Fruit fly (Drosophila melanogaster): ENCODE results near the gene pns.

pns gene

dm6 chr3L:1569162-1569965 lies 32.4 kb downstream of the pns start, which contains the start of gene Tmep (continued):
- TF ChIP-seq fd3F (GFP tag; optimal IDR thresholded peaks at IDR 0.05) = no peak
- peak; percentile 42 for TF ChIP-seq kni (GFP tag; optimal IDR thresholded peaks at IDR 0.05)
- TF ChIP-seq Med (GFP tag) = peak; percentile 44
- no peak for TF ChIP-seq CG2889 (GFP tag; IDR thresholded peaks at IDR 0.05)
- TF ChIP-seq aop (GFP tag; IDR thresholded peaks at IDR 0.05) = no peak
- no peak for TF ChIP-seq CG18262 (tag; optimal IDR thresholded peaks at IDR 0.05)
- 0 out of 3 replicates have a peak, but pooled peaks have one; percentile 15 for TF ChIP-seq CG16813 (GFP tag; IDR thresholded peaks at IDR 0.05; ENCODE audit: partially characterized antibody)
- TF ChIP-seq CG34376 (GFP tag; optimal IDR thresholded peaks at IDR 0.05) = peak; percentile 53
- peak; percentile 14 for TF ChIP-seq BtbVII (GFP tag; optimal IDR thresholded peaks at IDR 0.05)
- TF ChIP-seq Dbx (GFP tag; IDR thresholded peaks at IDR 0.05) = 0 out of 3 replicates have a peak, but pooled peaks have one; percentile 26
- peak; percentile 72; the same call in 2 of the 4 replicates for TF ChIP-seq chinmo (GFP tag; IDR thresholded peaks at IDR 0.05; ENCODE audit: partially characterized antibody)
- TF ChIP-seq CG34422 (GFP tag; IDR thresholded peaks at IDR 0.05) = 0 out of 3 replicates have a peak, but pooled peaks have one; percentile 22
- no peak for TF ChIP-seq CG6175 (GFP tag; IDR thresholded peaks at IDR 0.05)
- TF ChIP-seq HLHmδ (GFP tag; optimal IDR thresholded peaks at IDR 0.05) = peak; percentile 15
- peak; percentile 8 for TF ChIP-seq MTF-1 (GFP tag; optimal IDR thresholded peaks at IDR 0.05; ENCODE audit: borderline replicate concordance)
- TF ChIP-seq CG7839 (tag; optimal IDR thresholded peaks at IDR 0.05) = no peak
- no peak for TF ChIP-seq tna (GFP tag; IDR thresholded peaks at IDR 0.05; ENCODE audit: partially characterized antibody)
- peak; percentile 17 for TF ChIP-seq Fer1 (GFP tag; optimal IDR thresholded peaks at IDR 0.05)
- no peak for TF ChIP-seq sob (GFP tag; IDR thresholded peaks at IDR 0.05)
- TF ChIP-seq MESR4 (GFP tag; optimal IDR thresholded peaks at IDR 0.05) = peak; percentile 74
- no peak for TF ChIP-seq Taf1 (GFP tag; IDR thresholded peaks at IDR 0.05)
- TF ChIP-seq CG6854 (GFP tag; optimal IDR thresholded peaks at IDR 0.05) = peak; percentile 27

dm6 chr3L:1569966-1570276 lies 33.0 kb downstream of the pns start:
- TF ChIP-seq psq (GFP tag; optimal IDR thresholded peaks at IDR 0.05) (peak; percentile 63), CG17385 (GFP tag; optimal IDR thresholded peaks at IDR 0.05) (peak; percentile 81), chinmo (GFP tag; IDR thresholded peaks at IDR 0.05; ENCODE audit: partially characterized antibody) (0 out of 4 replicates have a peak, but pooled peaks have one; percentile 16), CG3281 (GFP tag; optimal IDR thresholded peaks at IDR 0.05) (no peak), kah (GFP tag; optimal IDR thresholded peaks at IDR 0.05) (peak; percentile 54), Elba2 (GFP tag; optimal IDR thresholded peaks at IDR 0.05) (peak; percentile 7), sr (GFP tag; IDR thresholded peaks at IDR 0.05) (no peak), crp (GFP tag; optimal IDR thresholded peaks at IDR 0.05) (peak in 1 of 2 experiments; percentile 15), MBD-R2 (GFP tag; IDR thresholded peaks at IDR 0.05) (peak; percentile 18; the same call in 1 of the 2 replicates), scrt (GFP tag; optimal IDR thresholded peaks at IDR 0.05) (peak; percentile 81), crol (GFP tag; IDR thresholded peaks at IDR 0.05) (peak; percentile 30; the same call in 1 of the 2 replicates), exex (tag; optimal IDR thresholded peaks at IDR 0.05) (peak; percentile 22), repo (GFP tag; optimal IDR thresholded peaks at IDR 0.05) (no peak)

DNA sequence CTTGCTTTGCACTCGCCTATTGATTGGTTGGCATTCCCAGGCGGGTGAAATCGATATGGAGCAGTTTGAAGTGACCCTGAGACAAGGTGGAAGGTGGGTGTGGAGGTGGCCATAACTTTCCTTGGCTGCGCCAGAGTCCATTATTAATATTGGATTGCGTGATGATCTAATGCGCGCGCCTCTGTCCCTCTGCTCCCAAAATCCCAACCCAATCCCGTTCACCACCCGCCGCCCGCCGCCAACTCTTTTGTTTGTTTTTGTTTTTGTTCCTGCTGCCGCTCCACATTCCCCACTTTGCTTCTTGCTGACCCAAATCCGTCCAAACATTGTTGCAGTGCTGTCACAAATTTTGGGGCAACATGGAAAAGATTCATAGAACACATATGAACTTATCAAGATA lies 34.1 kb downstream of the pns start:
- TF ChIP-seq amos (GFP tag; IDR thresholded peaks at IDR 0.05; ENCODE audit: partially characterized antibody) (no peak), CG17385 (GFP tag; optimal IDR thresholded peaks at IDR 0.05) (peak; percentile 6), ems (GFP tag; optimal IDR thresholded peaks at IDR 0.05) (no peak), p53 (GFP tag; optimal IDR thresholded peaks at IDR 0.05) (no peak), CG3163 (GFP tag; optimal IDR thresholded peaks at IDR 0.05) (no peak), NfI (GFP tag; optimal IDR thresholded peaks at IDR 0.05) (no peak), Taf1 (GFP tag; IDR thresholded peaks at IDR 0.05) (no peak), so (GFP tag; IDR thresholded peaks at IDR 0.05) (peak; percentile 68; the same call in 2 of the 3 replicates), dimm (GFP tag; IDR thresholded peaks at IDR 0.05) (no peak), CG16813 (GFP tag; IDR thresholded peaks at IDR 0.05; ENCODE audit: partially characterized antibody) (no peak), sna (GFP tag; IDR thresholded peaks at IDR 0.05; ENCODE audit: partially characterized antibody) (no peak), Hr51 (GFP tag; optimal IDR thresholded peaks at IDR 0.05) (no peak), BtbVII (GFP tag; optimal IDR thresholded peaks at IDR 0.05) (no peak), kni (GFP tag; optimal IDR thresholded peaks at IDR 0.05) (no peak), CG14710 (tag; optimal IDR thresholded peaks at IDR 0.05) (no peak), z (GFP tag; IDR thresholded peaks at IDR 0.05) (0 out of 3 replicates have a peak, but pooled peaks have one; percentile 55), Pdp1 (GFP tag; optimal IDR thresholded peaks at IDR 0.05) (peak in 1 of 2 experiments; percentile 13)

Measured in whole organism, embryonic.